Fruit fly (Drosophila melanogaster): ENCODE results near the gene Tpi.
A peak's percentile ranks its signal among the peaks of the same experiment; 100 is the strongest.

Gene Tpi

DNA sequence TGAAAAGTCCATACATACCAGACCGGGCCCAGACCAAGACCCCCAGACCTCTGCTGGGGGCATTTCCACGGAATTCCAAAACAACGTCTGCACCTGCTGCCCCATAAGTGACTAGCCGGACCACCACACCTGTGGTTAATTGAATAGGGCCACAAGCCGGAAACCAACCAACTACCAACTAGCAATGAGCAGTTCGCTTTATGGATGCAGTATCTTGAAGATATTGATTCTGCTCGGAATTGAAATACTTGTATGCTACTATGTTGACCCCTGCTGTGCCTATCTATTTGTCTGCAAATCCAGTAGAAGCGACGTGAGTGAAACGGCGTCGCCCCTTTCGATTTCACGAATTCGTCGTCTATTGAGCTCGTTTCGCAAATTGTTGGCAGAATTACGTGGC lies 38.5 kb downstream of the Tpi start:
- no peak for TF ChIP-seq Hr78 (GFP tag; optimal IDR thresholded peaks at IDR 0.05)
- peak; percentile 26 for TF ChIP-seq OdsH (GFP tag; optimal IDR thresholded peaks at IDR 0.05)
- no peak for TF ChIP-seq CG32264 (GFP tag; optimal IDR thresholded peaks at IDR 0.05)
- TF ChIP-seq Dfd (GFP tag; optimal IDR thresholded peaks at IDR 0.05) = no peak
- TF ChIP-seq ey (GFP tag; optimal IDR thresholded peaks at IDR 0.05) = peak; percentile 66
- TF ChIP-seq Rel (GFP tag; optimal IDR thresholded peaks at IDR 0.05) = no peak
- no peak for TF ChIP-seq Rel (tag; optimal IDR thresholded peaks at IDR 0.05)
- TF ChIP-seq rgr (GFP tag; optimal IDR thresholded peaks at IDR 0.05) = peak; percentile 61
- TF ChIP-seq Mio (GFP tag; optimal IDR thresholded peaks at IDR 0.05) = no peak
- TF ChIP-seq sage (GFP tag; optimal IDR thresholded peaks at IDR 0.05) = no peak
- peak in 1 of 2 experiments; percentile 50 for TF ChIP-seq foxo (GFP tag; optimal IDR thresholded peaks at IDR 0.05)
- peak; percentile 27 for TF ChIP-seq Hnf4 (GFP tag; optimal IDR thresholded peaks at IDR 0.05)
- TF ChIP-seq dmrt93B (GFP tag; optimal IDR thresholded peaks at IDR 0.05) = peak; percentile 9
- peak; percentile 39 for TF ChIP-seq HLH106 (tag; optimal IDR thresholded peaks at IDR 0.05)
- peak; percentile 41 for TF ChIP-seq h (GFP tag; optimal IDR thresholded peaks at IDR 0.05)
- TF ChIP-seq br (GFP tag; optimal IDR thresholded peaks at IDR 0.05) = peak; percentile 25

DNA sequence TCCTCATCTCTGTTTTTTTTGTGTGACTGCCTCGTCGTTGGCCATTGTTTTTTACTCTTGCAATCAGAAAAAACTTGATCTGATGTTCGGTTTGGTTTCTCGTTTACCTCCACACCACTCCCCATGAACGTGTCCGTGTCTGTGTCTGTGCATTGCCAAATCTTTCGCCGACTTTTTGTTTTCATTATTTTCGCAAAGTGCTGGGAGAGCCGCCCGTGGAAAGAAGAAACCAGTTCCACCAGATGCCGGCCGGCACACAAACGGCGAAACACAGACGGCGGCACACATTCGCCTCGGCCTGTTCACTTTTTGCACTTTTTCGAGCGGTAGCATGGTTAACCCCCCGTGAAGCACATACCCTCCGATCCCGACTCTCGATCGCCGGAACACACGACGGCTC lies 39.0 kb downstream of the Tpi start:
- TF ChIP-seq Sp1 (GFP tag; optimal IDR thresholded peaks at IDR 0.05) = peak; percentile 47
- TF ChIP-seq Vsx2 (GFP tag; optimal IDR thresholded peaks at IDR 0.05; ENCODE audit: partially characterized antibody) = peak; percentile 63
- peak; percentile 47 for TF ChIP-seq Dif (GFP tag; optimal IDR thresholded peaks at IDR 0.05; ENCODE audit: partially characterized antibody)
- TF ChIP-seq psq (GFP tag; optimal IDR thresholded peaks at IDR 0.05) = peak; percentile 76
- no peak for TF ChIP-seq tai (GFP tag; optimal IDR thresholded peaks at IDR 0.05)
- peak; percentile 13 for TF ChIP-seq fru (GFP tag; optimal IDR thresholded peaks at IDR 0.05)
- TF ChIP-seq jim (GFP tag; optimal IDR thresholded peaks at IDR 0.05) = peak; percentile 73
- peak; percentile 67 for TF ChIP-seq Rel (GFP tag; optimal IDR thresholded peaks at IDR 0.05)
- TF ChIP-seq Rel (tag; optimal IDR thresholded peaks at IDR 0.05) = peak; percentile 68
- TF ChIP-seq pan (optimal IDR thresholded peaks at IDR 0.05) = no peak

- TF ChIP-seq Vsx2 (GFP tag; optimal IDR thresholded peaks at IDR 0.05; ENCODE audit: partially characterized antibody) (no peak), h (GFP tag; optimal IDR thresholded peaks at IDR 0.05) (peak; percentile 77), psq (GFP tag; optimal IDR thresholded peaks at IDR 0.05) (peak; percentile 21), br (GFP tag; optimal IDR thresholded peaks at IDR 0.05) (peak; percentile 42), HLH106 (tag; optimal IDR thresholded peaks at IDR 0.05) (peak; percentile 41), Sp1 (GFP tag; optimal IDR thresholded peaks at IDR 0.05) (peak; percentile 2), Mio (GFP tag; optimal IDR thresholded peaks at IDR 0.05) (no peak), CrebA (GFP tag; optimal IDR thresholded peaks at IDR 0.05; ENCODE audit: borderline replicate concordance) (no peak), dmrt93B (GFP tag; optimal IDR thresholded peaks at IDR 0.05) (peak; percentile 8), Hr78 (GFP tag; optimal IDR thresholded peaks at IDR 0.05) (no peak), sv (GFP tag; optimal IDR thresholded peaks at IDR 0.05) (peak; percentile 60), OdsH (GFP tag; optimal IDR thresholded peaks at IDR 0.05) (peak; percentile 34), tai (GFP tag; optimal IDR thresholded peaks at IDR 0.05) (peak; percentile 51), brk (GFP tag; optimal IDR thresholded peaks at IDR 0.05) (peak; percentile 8), dsf (GFP tag; optimal IDR thresholded peaks at IDR 0.05; ENCODE audit: borderline replicate concordance) (no peak), ey (GFP tag; optimal IDR thresholded peaks at IDR 0.05) (peak; percentile 41), fru (GFP tag; optimal IDR thresholded peaks at IDR 0.05) (peak; percentile 45), rgr (GFP tag; optimal IDR thresholded peaks at IDR 0.05) (peak; percentile 61), lola (GFP tag; optimal IDR thresholded peaks at IDR 0.05) (no peak), foxo (GFP tag; optimal IDR thresholded peaks at IDR 0.05) (peak in 1 of 2 experiments; percentile 61)
Observed at dm6 chr3R:30092700-30093044, 41.7 kb downstream of the Tpi start.

dm6 chr3R:30091795-30092699 lies 42.4 kb downstream of the Tpi start:
- TF ChIP-seq Hr83 (GFP tag; optimal IDR thresholded peaks at IDR 0.05; ENCODE audit: poor library complexity, severe bottlenecking) = no peak
- no peak for TF ChIP-seq Hnf4 (GFP tag; optimal IDR thresholded peaks at IDR 0.05)
- TF ChIP-seq ey (GFP tag; optimal IDR thresholded peaks at IDR 0.05) = no peak
- TF ChIP-seq usp (GFP tag; optimal IDR thresholded peaks at IDR 0.05) = no peak
- no peak for TF ChIP-seq Vsx2 (GFP tag; optimal IDR thresholded peaks at IDR 0.05; ENCODE audit: partially characterized antibody)
- TF ChIP-seq Sp1 (GFP tag; optimal IDR thresholded peaks at IDR 0.05) = no peak
- TF ChIP-seq rgr (GFP tag; optimal IDR thresholded peaks at IDR 0.05) = no peak
- TF ChIP-seq brk (GFP tag; optimal IDR thresholded peaks at IDR 0.05) = no peak
- TF ChIP-seq HLH106 (tag; optimal IDR thresholded peaks at IDR 0.05) = no peak
- no peak for TF ChIP-seq CrebA (GFP tag; optimal IDR thresholded peaks at IDR 0.05; ENCODE audit: borderline replicate concordance)
- TF ChIP-seq Jra (GFP tag; optimal IDR thresholded peaks at IDR 0.05) = no peak
- TF ChIP-seq pan (optimal IDR thresholded peaks at IDR 0.05) = no peak

Measured in whole organism, wandering third instar larva.